Fruit fly (Drosophila melanogaster): ENCODE data around the gene Atg4b.
A peak's percentile ranks its signal among the peaks of the same experiment; 100 is the strongest.

The Atg4b gene

dm6 chr3R:15350993-15351426 is 5.7 kb downstream of the Atg4b start, which contains the start of the genes Trs33 and Tmtc4 (continued):
- no peak for TF ChIP-seq tup (GFP tag; optimal IDR thresholded peaks at IDR 0.05)
- TF ChIP-seq gfzf (GFP tag; optimal IDR thresholded peaks at IDR 0.05), result no peak
- TF ChIP-seq CG8944 (GFP tag; optimal IDR thresholded peaks at IDR 0.05), result no peak
- peak; percentile 28; the same call in 1 of the 2 replicates for TF ChIP-seq klu (GFP tag; IDR thresholded peaks at IDR 0.05)
- no peak for TF ChIP-seq trh (GFP tag; optimal IDR thresholded peaks at IDR 0.05)
- no peak for TF ChIP-seq shn (GFP tag; optimal IDR thresholded peaks at IDR 0.05)
- peak; percentile 26 for TF ChIP-seq bcd (GFP tag; optimal IDR thresholded peaks at IDR 0.05)
- TF ChIP-seq CG6175 (GFP tag; IDR thresholded peaks at IDR 0.05), result no peak
- peak; percentile 9 for TF ChIP-seq CG6683 (GFP tag; optimal IDR thresholded peaks at IDR 0.05)
- TF ChIP-seq CG10209 (GFP tag; optimal IDR thresholded peaks at IDR 0.05), result peak; percentile 21
- TF ChIP-seq Ssrp (tag; optimal IDR thresholded peaks at IDR 0.05), result no peak
- peak in 1 of 2 experiments; percentile 2 for TF ChIP-seq insv (GFP tag; optimal IDR thresholded peaks at IDR 0.05)
- peak; percentile 34 for TF ChIP-seq CG7556 (GFP tag; optimal IDR thresholded peaks at IDR 0.05)
- no peak for TF ChIP-seq CG15011 (GFP tag; optimal IDR thresholded peaks at IDR 0.05)
- no peak for TF ChIP-seq Nf-YA (GFP tag; IDR thresholded peaks at IDR 0.05)
- TF ChIP-seq ap (GFP tag; IDR thresholded peaks at IDR 0.05), result no peak
- TF ChIP-seq Vsx1 (GFP tag; optimal IDR thresholded peaks at IDR 0.05), result no peak
- TF ChIP-seq CG1603 (tag; optimal IDR thresholded peaks at IDR 0.05), result peak; percentile 43
- TF ChIP-seq Dref (GFP tag; IDR thresholded peaks at IDR 0.05), result no peak
- no peak for TF ChIP-seq CG16813 (GFP tag; IDR thresholded peaks at IDR 0.05; ENCODE audit: partially characterized antibody)
- TF ChIP-seq Eip74EF (GFP tag; optimal IDR thresholded peaks at IDR 0.05), result peak in 1 of 2 experiments; percentile 17
- no peak for TF ChIP-seq gro (GFP tag; optimal IDR thresholded peaks at IDR 0.05)
- peak; percentile 89 for TF ChIP-seq Sry-β (GFP tag; optimal IDR thresholded peaks at IDR 0.05)
- no peak for TF ChIP-seq Xrp1 (GFP tag; IDR thresholded peaks at IDR 0.05)
- TF ChIP-seq CG18262 (tag; optimal IDR thresholded peaks at IDR 0.05), result peak; percentile 50
- TF ChIP-seq cato (GFP tag; optimal IDR thresholded peaks at IDR 0.05; ENCODE audit: borderline replicate concordance), result no peak
- no peak for TF ChIP-seq Atf-2 (GFP tag; optimal IDR thresholded peaks at IDR 0.05)
- no peak for TF ChIP-seq CG3163 (GFP tag; optimal IDR thresholded peaks at IDR 0.05)
- TF ChIP-seq H2.0 (GFP tag; IDR thresholded peaks at IDR 0.05), result no peak
- TF ChIP-seq CG34422 (GFP tag; IDR thresholded peaks at IDR 0.05), result peak; percentile 29; the same call in 1 of the 3 replicates
- TF ChIP-seq vvl (GFP tag; IDR thresholded peaks at IDR 0.05), result peak; percentile 71
- no peak for TF ChIP-seq CG2199 (GFP tag; IDR thresholded peaks at IDR 0.05)
- no peak for TF ChIP-seq bigmax (GFP tag; optimal IDR thresholded peaks at IDR 0.05)
- TF ChIP-seq disco-r (GFP tag; optimal IDR thresholded peaks at IDR 0.05), result no peak
- peak; percentile 20 for TF ChIP-seq CG10654 (GFP tag; optimal IDR thresholded peaks at IDR 0.05)
- no peak for TF ChIP-seq Elba2 (GFP tag; optimal IDR thresholded peaks at IDR 0.05)
- TF ChIP-seq CG18619 (GFP tag; optimal IDR thresholded peaks at IDR 0.05), result no peak
- no peak for TF ChIP-seq seq (GFP tag; IDR thresholded peaks at IDR 0.05)
- peak; percentile 44 for TF ChIP-seq twi (tag; optimal IDR thresholded peaks at IDR 0.05)
- no peak for TF ChIP-seq CG1792 (GFP tag; optimal IDR thresholded peaks at IDR 0.05)
- no peak for TF ChIP-seq CG17912 (GFP tag; optimal IDR thresholded peaks at IDR 0.05)
- peak; percentile 31 for TF ChIP-seq Blimp-1 (GFP tag; optimal IDR thresholded peaks at IDR 0.05)
- TF ChIP-seq emc (GFP tag; optimal IDR thresholded peaks at IDR 0.05), result no peak
- no peak for TF ChIP-seq peb (GFP tag; IDR thresholded peaks at IDR 0.05)
- TF ChIP-seq Sox102F (GFP tag; optimal IDR thresholded peaks at IDR 0.05), result no peak
- no peak for TF ChIP-seq ken (GFP tag; IDR thresholded peaks at IDR 0.05)
- TF ChIP-seq fu2 (GFP tag; optimal IDR thresholded peaks at IDR 0.05), result no peak
- no peak for TF ChIP-seq esg (GFP tag; conservative IDR thresholded peaks at IDR 0.05)
- TF ChIP-seq lab (GFP tag; optimal IDR thresholded peaks at IDR 0.05), result no peak
- peak; percentile 52 for TF ChIP-seq Nf-YC (tag; optimal IDR thresholded peaks at IDR 0.05)
- TF ChIP-seq repo (GFP tag; optimal IDR thresholded peaks at IDR 0.05), result no peak
